Fruit fly (Drosophila melanogaster) whole organism, prepupa: ENCODE measurements around the gene CG13898.

Experiments
- CG10631 ChIP-seq: fragments of 200-800 bp; sonication (Bioruptor generic); optimal IDR thresholded peaks from 2 replicates; lab custom pipeline; 2016; ENCODE audit warnings: missing biosample characterization, missing genetic modification characterization
- CG11294 ChIP-seq: fragments of 200-800 bp; sonication (Bioruptor generic); IDR thresholded peaks from 2 replicates; pipeline ENCODE4 v1.3.6; 2022; ENCODE audit warnings: missing biosample characterization, missing genetic modification characterization
- CG11762 ChIP-seq: fragments of 200-800 bp; sonication (Bioruptor generic); optimal IDR thresholded peaks from 3 replicates; lab custom pipeline; 2016; ENCODE audit warnings: missing biosample characterization, missing genetic modification characterization; ENCODE audit not compliant: insufficient read depth
- CG11902 ChIP-seq: fragments of 200-800 bp; sonication (Bioruptor generic); optimal IDR thresholded peaks from 3 replicates; lab custom pipeline; 2016; ENCODE audit warnings: missing biosample characterization, missing genetic modification characterization
- CG15336 ChIP-seq: fragments of 200-800 bp; sonication (Bioruptor generic); IDR thresholded peaks from 2 replicates; pipeline ENCODE4 v1.3.6; 2022; ENCODE audit warnings: missing biosample characterization, missing genetic modification characterization
- CG16779 ChIP-seq: fragments of 200-800 bp; sonication (Bioruptor generic); optimal IDR thresholded peaks from 3 replicates; lab custom pipeline; 2017; ENCODE audit warnings: missing biosample characterization, mild to moderate bottlenecking, missing genetic modification characterization
- CG3032 ChIP-seq: fragments of 200-800 bp; optimal IDR thresholded peaks from 2 replicates; lab custom pipeline; 2019; ENCODE audit warnings: missing biosample characterization, mild to moderate bottlenecking, missing genetic modification characterization, moderate library complexity
- CG31627 ChIP-seq: fragments of 200-800 bp; sonication (Bioruptor generic); optimal IDR thresholded peaks from 3 replicates; lab custom pipeline; 2016; ENCODE audit warnings: missing biosample characterization, missing genetic modification characterization
- CG32006 ChIP-seq: fragments of 200-800 bp; sonication (Bioruptor generic); optimal IDR thresholded peaks from 3 replicates; lab custom pipeline; 2017; ENCODE audit warnings: missing biosample characterization, mild to moderate bottlenecking, missing genetic modification characterization
- CG3919 ChIP-seq: fragments of 200-800 bp; sonication (Bioruptor generic); optimal IDR thresholded peaks from 3 replicates; lab custom pipeline; 2016; ENCODE audit warnings: missing biosample characterization, missing genetic modification characterization
- CG6163 ChIP-seq: fragments of 200-800 bp; sonication (Bioruptor generic); IDR thresholded peaks from 3 replicates; pipeline ENCODE4 v1.3.6; 2022; ENCODE audit warnings: missing biosample characterization, missing genetic modification characterization
- CG6276 ChIP-seq: fragments of 200-800 bp; sonication (Bioruptor generic); optimal IDR thresholded peaks from 2 replicates; lab custom pipeline; 2017; ENCODE audit warnings: missing biosample characterization, mild to moderate bottlenecking, missing genetic modification characterization
- CG7368 ChIP-seq: fragments of 200-800 bp; sonication (Bioruptor generic); optimal IDR thresholded peaks from 3 replicates; lab custom pipeline; 2016; ENCODE audit warnings: missing biosample characterization, missing genetic modification characterization
- CG8119 ChIP-seq: fragments of 200-800 bp; sonication (Bioruptor generic); IDR thresholded peaks from 3 replicates; pipeline ENCODE4 v1.3.6; 2022; ENCODE audit warnings: missing biosample characterization, missing genetic modification characterization
- CG8319 ChIP-seq: fragments of 200-800 bp; sonication (Bioruptor generic); optimal IDR thresholded peaks from 3 replicates; lab custom pipeline; 2016; ENCODE audit warnings: missing biosample characterization, missing genetic modification characterization
- CG9139 ChIP-seq: fragments of 200-800 bp; sonication (Bioruptor generic); optimal IDR thresholded peaks from 3 replicates; lab custom pipeline; 2017; ENCODE audit warnings: missing biosample characterization, mild to moderate bottlenecking, missing genetic modification characterization
- Eip78C ChIP-seq: fragments of 200-800 bp; sonication (Bioruptor generic); peaks from one replicate; lab custom pipeline; 2016; ENCODE audit warnings: missing biosample characterization, missing genetic modification characterization
- Eip93F ChIP-seq: fragments of 200-800 bp; sonication (Bioruptor generic); optimal IDR thresholded peaks from 2 replicates; lab custom pipeline; 2016; ENCODE audit warnings: missing biosample characterization, mild to moderate bottlenecking, missing genetic modification characterization
- Ets21C ChIP-seq: fragments of 200-800 bp; sonication (Bioruptor generic); optimal IDR thresholded peaks from 3 replicates; lab custom pipeline; 2016; ENCODE audit warnings: missing biosample characterization, missing genetic modification characterization
- Ets96B ChIP-seq: fragments of 200-800 bp; optimal IDR thresholded peaks from 2 replicates; lab custom pipeline; 2019; ENCODE audit warnings: missing biosample characterization, mild to moderate bottlenecking, missing genetic modification characterization, moderate library complexity
- Gug ChIP-seq: fragments of 200-800 bp; sonication (Bioruptor generic); IDR thresholded peaks from 2 replicates; pipeline ENCODE4 v1.3.6; 2022; ENCODE audit warnings: missing biosample characterization, missing genetic modification characterization
- Hr38 ChIP-seq: sonication (Bioruptor generic); optimal IDR thresholded peaks from 2 replicates; lab custom pipeline; 2016; ENCODE audit warnings: missing biosample characterization, missing genetic modification characterization
- Hr39 ChIP-seq: fragments of 200-800 bp; sonication (Bioruptor generic); optimal IDR thresholded peaks from 2 replicates; lab custom pipeline; 2016; ENCODE audit warnings: missing biosample characterization, missing genetic modification characterization
- Met ChIP-seq: fragments of 200-800 bp; sonication (Bioruptor generic); optimal IDR thresholded peaks from 3 replicates; lab custom pipeline; 2016; ENCODE audit warnings: missing biosample characterization, missing genetic modification characterization
- Smox ChIP-seq: fragments of 200-800 bp; sonication (Bioruptor generic); optimal IDR thresholded peaks from 3 replicates; lab custom pipeline; 2016; ENCODE audit warnings: missing biosample characterization, missing genetic modification characterization
- Sox14 ChIP-seq: fragments of 200-800 bp; sonication (Bioruptor generic); optimal IDR thresholded peaks from 3 replicates; lab custom pipeline; 2016; ENCODE audit warnings: missing biosample characterization, missing genetic modification characterization
- Sox15 ChIP-seq: fragments of 200-800 bp; sonication (Bioruptor generic); optimal IDR thresholded peaks from 3 replicates; lab custom pipeline; 2016; ENCODE audit warnings: missing biosample characterization, missing genetic modification characterization
- cyc ChIP-seq: fragments of 200-800 bp; sonication (Bioruptor generic); optimal IDR thresholded peaks from 3 replicates; lab custom pipeline; 2016; ENCODE audit warnings: missing biosample characterization, missing genetic modification characterization
- dac ChIP-seq: fragments of 200-800 bp; sonication (Bioruptor generic); optimal IDR thresholded peaks from 2 replicates; lab custom pipeline; 2017; ENCODE audit warnings: missing biosample characterization, mild to moderate bottlenecking, missing genetic modification characterization
- eg ChIP-seq: fragments of 200-800 bp; sonication (Bioruptor generic); IDR thresholded peaks from 3 replicates; pipeline ENCODE4 v1.3.6; 2022; ENCODE audit warnings: missing biosample characterization, missing genetic modification characterization
- esn ChIP-seq: fragments of 200-800 bp; sonication (Bioruptor generic); optimal IDR thresholded peaks from 2 replicates; lab custom pipeline; 2016; ENCODE audit warnings: missing biosample characterization, mild to moderate bottlenecking, missing genetic modification characterization, moderate library complexity
- fd59A ChIP-seq: fragments of 200-800 bp; sonication (Bioruptor generic); optimal IDR thresholded peaks from 2 replicates; lab custom pipeline; 2017; ENCODE audit warnings: missing biosample characterization, mild to moderate bottlenecking, missing genetic modification characterization, missing genetic modification reagents
- fd85E ChIP-seq: fragments of 200-800 bp; sonication (Bioruptor generic); optimal IDR thresholded peaks from 3 replicates; lab custom pipeline; 2016; ENCODE audit warnings: missing biosample characterization, missing genetic modification characterization
- lz ChIP-seq: fragments of 200-800 bp; sonication (Bioruptor generic); optimal IDR thresholded peaks from 3 replicates; lab custom pipeline; 2016; ENCODE audit warnings: missing biosample characterization, missing genetic modification characterization
- net ChIP-seq: fragments of 200-800 bp; sonication (Bioruptor generic); optimal IDR thresholded peaks from 3 replicates; lab custom pipeline; 2016; ENCODE audit warnings: missing biosample characterization, missing genetic modification characterization
- spab ChIP-seq: fragments of 200-800 bp; sonication (Bioruptor generic); optimal IDR thresholded peaks from 2 replicates; lab custom pipeline; 2017; ENCODE audit warnings: missing biosample characterization, mild to moderate bottlenecking, missing genetic modification characterization, missing genetic modification reagents
- svp ChIP-seq: fragments of 200-800 bp; sonication (Bioruptor generic); peaks from one replicate; lab custom pipeline; 2016; ENCODE audit warnings: missing biosample characterization, missing genetic modification characterization
- topi ChIP-seq: fragments of 200-800 bp; sonication (Bioruptor generic); optimal IDR thresholded peaks from 3 replicates; lab custom pipeline; 2016; ENCODE audit warnings: missing biosample characterization, missing genetic modification characterization
- vri ChIP-seq: fragments of 200-800 bp; sonication (Bioruptor generic); optimal IDR thresholded peaks from 3 replicates; lab custom pipeline; 2016; ENCODE audit warnings: missing biosample characterization, mild to moderate bottlenecking, missing genetic modification characterization

Gene CG13898

dm6 chr3L:813229-813837 is 9.5 kb upstream of the CG13898 start (continued):
- TF ChIP-seq Eip93F: no peak
- peak; percentile 49 for TF ChIP-seq fd85E (GFP tag; lab: Kevin White, UChicago)
- TF ChIP-seq CG6163 (GFP tag; lab: Robert Waterston, UW): peak; percentile 96
- peak; percentile 85 for TF ChIP-seq CG16779
- TF ChIP-seq cyc (GFP tag; lab: Kevin White, UChicago): peak; percentile 17
- peak; percentile 96 for TF ChIP-seq Eip78C
- peak; percentile 96 for TF ChIP-seq CG15336
- peak; percentile 97 for TF ChIP-seq eg (GFP tag; lab: Robert Waterston, UW)
- peak; percentile 92 for TF ChIP-seq CG11294 (GFP tag; lab: Robert Waterston, UW)
- TF ChIP-seq, all 60 proteins: peak for 54

DNA sequence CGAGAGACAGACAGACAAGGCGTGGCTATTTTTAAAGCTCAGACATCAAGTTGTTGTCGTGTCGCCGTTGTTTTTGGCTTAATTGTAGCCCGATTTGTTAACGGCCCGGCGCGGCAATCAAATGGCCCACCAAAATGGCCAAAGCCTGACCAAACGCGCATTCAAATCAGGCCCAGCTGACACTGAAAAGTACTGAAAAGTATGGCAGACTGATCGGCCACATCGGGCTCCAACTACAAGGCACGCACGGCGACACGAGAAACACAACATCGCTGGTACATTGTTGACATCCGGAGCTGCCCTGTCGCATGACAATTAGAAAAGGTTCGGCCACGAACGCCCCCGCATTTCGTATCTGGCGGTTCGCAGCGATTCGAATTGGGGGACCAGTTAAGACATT is 8.0 kb upstream of the CG13898 start:
- TF ChIP-seq Hr38 (GFP tag; lab: Kevin White, UChicago) (no peak), Sox15 (GFP tag; lab: Kevin White, UChicago) (no peak), fd59A (GFP tag; lab: Kevin White, UChicago) (no peak), dac (GFP tag; lab: Kevin White, UChicago) (no peak), Hr39 (GFP tag; lab: Kevin White, UChicago) (no peak), CG6276 (GFP tag; lab: Kevin White, UChicago) (no peak), Met (GFP tag; lab: Kevin White, UChicago) (no peak), CG9139 (GFP tag; lab: Kevin White, UChicago) (no peak), CG31627 (GFP tag; lab: Kevin White, UChicago) (no peak), spab (GFP tag; lab: Kevin White, UChicago) (no peak)

DNA sequence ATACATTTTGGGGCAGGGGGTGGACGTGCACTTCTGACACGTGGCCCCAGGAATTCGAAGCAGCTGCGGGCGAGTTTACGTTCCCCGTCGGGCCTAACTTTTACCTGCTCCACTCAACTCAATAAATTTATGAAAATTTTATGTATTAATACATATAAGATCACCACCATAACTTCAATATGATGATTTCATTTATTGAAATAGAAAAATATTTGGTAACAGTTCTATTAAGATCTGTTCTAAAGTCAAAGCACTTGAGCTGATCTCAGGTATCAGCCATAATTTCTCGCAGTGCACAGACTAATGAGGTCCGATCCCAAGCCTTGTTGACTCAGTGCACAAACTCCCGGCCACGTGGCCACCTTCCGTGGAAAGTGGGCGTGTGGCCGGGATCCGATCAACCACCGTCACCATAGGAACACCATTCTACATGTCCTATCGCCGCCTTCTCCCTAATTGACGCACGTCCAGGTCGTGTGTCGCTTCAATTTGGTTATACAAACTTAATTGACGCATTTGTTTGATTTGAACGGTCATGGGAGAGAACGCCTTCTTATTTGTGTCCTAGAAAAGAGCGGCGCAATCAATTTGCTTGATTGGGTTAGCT is 6.3 kb upstream of the CG13898 start:
- TF ChIP-seq svp (GFP tag; lab: Kevin White, UChicago) (peak; percentile 11), Sox15 (GFP tag; lab: Kevin White, UChicago) (no peak), Eip78C (peak; percentile 2)

DNA sequence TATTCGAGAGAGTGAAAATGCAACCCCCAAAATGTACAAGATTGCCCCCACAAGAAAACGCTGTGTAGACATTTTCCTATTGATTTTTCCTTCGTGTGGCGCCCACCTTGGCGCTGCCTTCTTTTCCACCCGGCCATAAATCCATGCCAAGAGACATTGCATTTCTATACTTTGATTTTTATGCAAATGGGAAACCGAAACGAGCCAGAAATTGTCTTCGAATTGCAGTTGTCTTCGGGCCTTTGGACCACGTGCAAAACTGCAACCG is 5.6 kb upstream of the CG13898 start:
- TF ChIP-seq esn (GFP tag; lab: Kevin White, UChicago): no peak
- TF ChIP-seq CG6163 (GFP tag; lab: Robert Waterston, UW): no peak
- TF ChIP-seq, all 60 proteins: peak for 0

DNA sequence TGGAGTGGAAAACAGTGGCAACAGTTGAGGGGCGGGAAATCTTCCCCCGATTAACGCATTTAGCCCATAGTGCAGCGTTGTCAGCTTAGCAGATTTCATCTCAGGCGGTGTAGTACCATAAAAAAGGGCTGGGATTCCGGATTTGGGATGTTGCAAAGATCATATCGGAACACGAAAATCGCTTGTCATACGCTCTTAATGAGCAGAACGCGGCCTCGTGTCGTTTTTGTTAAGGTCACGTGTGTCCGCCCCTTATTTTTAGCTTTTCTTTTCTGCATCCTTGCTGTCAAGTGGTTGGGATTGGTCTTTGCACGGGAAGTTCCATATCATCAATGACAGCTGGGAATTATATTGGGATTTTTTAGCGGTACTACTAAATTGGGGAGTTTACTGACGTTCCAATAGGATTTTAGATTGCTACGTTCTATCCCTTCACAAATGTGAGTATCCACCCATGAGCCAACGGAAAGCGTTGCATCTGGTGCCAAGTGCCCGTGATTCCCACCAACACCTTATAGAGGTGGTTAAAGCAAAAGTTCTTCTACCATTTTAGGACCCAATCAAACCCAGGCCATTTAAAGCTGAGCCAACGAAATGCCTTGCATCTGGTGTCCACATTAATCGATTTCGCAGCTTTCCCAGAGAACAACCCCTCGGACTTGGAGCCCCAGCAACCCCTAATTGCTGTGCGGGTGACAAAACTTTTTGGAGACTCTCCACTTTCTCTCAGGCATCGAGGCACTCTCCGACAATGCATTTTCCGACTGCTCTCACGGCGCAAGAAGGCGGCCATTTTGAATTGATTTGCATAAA is 5.1 kb upstream of the CG13898 start:
- TF ChIP-seq CG7368: no peak
- no peak for TF ChIP-seq CG11294 (GFP tag; lab: Robert Waterston, UW)
- no peak for TF ChIP-seq CG6276 (GFP tag; lab: Kevin White, UChicago)
- TF ChIP-seq vri (GFP tag; lab: Kevin White, UChicago): no peak
- no peak for TF ChIP-seq CG11902 (GFP tag; lab: Kevin White, UChicago)
- no peak for TF ChIP-seq Sox15 (GFP tag; lab: Kevin White, UChicago)
- no peak for TF ChIP-seq CG3919 (GFP tag; lab: Kevin White, UChicago)

dm6 chr3L:807456-807855 is 3.6 kb upstream of the CG13898 start:
- TF ChIP-seq Eip93F (no peak), lz (GFP tag; lab: Kevin White, UChicago) (no peak), Hr39 (GFP tag; lab: Kevin White, UChicago) (no peak), CG11762 (GFP tag; lab: Kevin White, UChicago) (no peak), Ets96B (peak; percentile 57), Ets21C (GFP tag; lab: Kevin White, UChicago) (no peak), Sox14 (GFP tag; lab: Kevin White, UChicago) (no peak), CG32006 (GFP tag; lab: Kevin White, UChicago) (peak; percentile 43), fd59A (GFP tag; lab: Kevin White, UChicago) (no peak), CG3032 (tag; lab: Kevin White, UChicago) (peak; percentile 59), CG9139 (GFP tag; lab: Kevin White, UChicago) (no peak), Gug (GFP tag; lab: Robert Waterston, UW) (no peak), CG8119 (GFP tag; lab: Robert Waterston, UW) (peak; percentile 67; the same call in 2 of the 3 replicates), net (GFP tag; lab: Kevin White, UChicago) (no peak), CG7368 (no peak), CG10631 (GFP tag; lab: Kevin White, UChicago) (peak; percentile 24), esn (GFP tag; lab: Kevin White, UChicago) (peak; percentile 34), CG8319 (GFP tag; lab: Kevin White, UChicago) (no peak), topi (GFP tag; lab: Kevin White, UChicago) (peak; percentile 22), Smox (GFP tag; lab: Kevin White, UChicago) (peak; percentile 4), Hr38 (GFP tag; lab: Kevin White, UChicago) (no peak)
